Fruit fly (Drosophila melanogaster) whole organism, embryonic: ENCODE results near the gene CG16985.
A peak's percentile ranks its signal among the peaks of the same experiment; 100 is the strongest.

Experiments used
- Asciz ChIP-seq: fragments of 200-800 bp; sonication (Bioruptor generic); optimal IDR thresholded peaks from 2 replicates; lab custom pipeline; 2017; ENCODE audit warnings: missing biosample characterization, mild to moderate bottlenecking, missing genetic modification characterization, missing genetic modification reagents
- Awh ChIP-seq: fragments of 200-800 bp; sonication (Bioruptor generic); IDR thresholded peaks from 2 replicates; pipeline ENCODE4, ENCODE4 v1.3.6; 2022; ENCODE audit warnings: missing biosample characterization, missing genetic modification characterization
- BEAF-32 ChIP-seq: fragments of 200-800 bp; sonication (Bioruptor generic); optimal IDR thresholded peaks from 3 replicates; lab custom pipeline; 2017; ENCODE audit warnings: missing biosample characterization, missing genetic modification characterization, mild to moderate bottlenecking, moderate library complexity, missing genetic modification reagents
- Bteb2 ChIP-seq: fragments of 200-800 bp; sonication (Bioruptor generic); optimal IDR thresholded peaks from 2 replicates; lab custom pipeline; 2016; ENCODE audit warnings: missing biosample characterization, missing genetic modification characterization
- CG11696 ChIP-seq: fragments of 200-800 bp; sonication (Bioruptor generic); IDR thresholded peaks from 2 replicates; pipeline ENCODE4 v1.3.6; 2022; ENCODE audit warnings: missing biosample characterization, missing genetic modification characterization
- CG13624 ChIP-seq: fragments of 200-800 bp; sonication (Bioruptor generic); optimal IDR thresholded peaks from 2 replicates; lab custom pipeline; 2016; ENCODE audit warnings: missing biosample characterization, missing genetic modification characterization
- CG13894 ChIP-seq: fragments of 200-800 bp; sonication (Bioruptor generic); optimal IDR thresholded peaks from 3 replicates; lab custom pipeline; 2018; ENCODE audit warnings: missing biosample characterization, mild to moderate bottlenecking, missing genetic modification characterization, moderate library complexity
- CG14667 ChIP-seq: fragments of 200-800 bp; sonication (Bioruptor generic); IDR thresholded peaks from 2 replicates; pipeline ENCODE4 v1.3.6; 2022; ENCODE audit warnings: missing biosample characterization, missing genetic modification characterization
- CG16863 ChIP-seq: fragments of 200-800 bp; sonication (Bioruptor generic); optimal IDR thresholded peaks from 3 replicates; lab custom pipeline; 2016; ENCODE audit warnings: missing biosample characterization, missing genetic modification characterization
- CG17328 ChIP-seq: fragments of 200-800 bp; sonication (Bioruptor generic); IDR thresholded peaks from 2 replicates; pipeline ENCODE4 v1.3.6; 2022; ENCODE audit warnings: missing biosample characterization, missing genetic modification characterization
- CG17912 ChIP-seq: fragments of 200-800 bp; sonication (Bioruptor generic); optimal IDR thresholded peaks from 2 replicates; lab custom pipeline; 2018; ENCODE audit warnings: missing biosample characterization, mild to moderate bottlenecking, missing genetic modification characterization
- CG1792 ChIP-seq: fragments of 200-800 bp; sonication (Bioruptor generic); optimal IDR thresholded peaks from 2 replicates; lab custom pipeline; 2016; ENCODE audit warnings: missing biosample characterization, missing genetic modification characterization
- CG18262 ChIP-seq: fragments of 200-800 bp; optimal IDR thresholded peaks from 3 replicates; lab custom pipeline; 2019; ENCODE audit warnings: missing biosample characterization, mild to moderate bottlenecking, missing genetic modification characterization, moderate library complexity
- CG1832 ChIP-seq: fragments of 200-800 bp; sonication (Bioruptor generic); optimal IDR thresholded peaks from 2 replicates; lab custom pipeline; 2017; ENCODE audit warnings: missing biosample characterization, mild to moderate bottlenecking, missing genetic modification characterization, inconsistent platforms
- CG30020 ChIP-seq: fragments of 200-800 bp; optimal IDR thresholded peaks from 2 replicates; lab custom pipeline; 2019; ENCODE audit warnings: missing biosample characterization, mild to moderate bottlenecking, missing genetic modification characterization, moderate library complexity
- CG33557 ChIP-seq: fragments of 200-800 bp; sonication (Bioruptor generic); optimal IDR thresholded peaks from 2 replicates; lab custom pipeline; 2019; ENCODE audit warnings: missing biosample characterization, mild to moderate bottlenecking, missing genetic modification characterization, moderate library complexity
- CG4282 ChIP-seq: fragments of 200-800 bp; sonication (Bioruptor generic); optimal IDR thresholded peaks from 2 replicates; lab custom pipeline; 2016; ENCODE audit warnings: missing biosample characterization, missing genetic modification characterization
- CG7928 ChIP-seq: fragments of 200-800 bp; sonication (Bioruptor generic); optimal IDR thresholded peaks from 2 replicates; lab custom pipeline; 2017; ENCODE audit warnings: missing biosample characterization, mild to moderate bottlenecking, missing genetic modification characterization
- CG7963 ChIP-seq: fragments of 200-800 bp; sonication (Bioruptor generic); IDR thresholded peaks from 3 replicates; pipeline ENCODE4 v1.3.6; 2022; ENCODE audit warnings: missing biosample characterization, missing genetic modification characterization; ENCODE audit not compliant: partially characterized antibody
- CG9215 ChIP-seq: fragments of 200-800 bp; sonication (Bioruptor generic); IDR thresholded peaks from 2 replicates; pipeline ENCODE4 v1.3.6; 2022; ENCODE audit warnings: missing biosample characterization, missing genetic modification characterization
- CG9817 ChIP-seq: fragments of 200-800 bp; sonication (Bioruptor generic); optimal IDR thresholded peaks from 2 replicates; lab custom pipeline; 2018; ENCODE audit warnings: missing biosample characterization, mild to moderate bottlenecking, missing genetic modification characterization, moderate library complexity
- Camta ChIP-seq: fragments of 200-800 bp; sonication (Bioruptor generic); optimal IDR thresholded peaks from 2 replicates; lab custom pipeline; 2016; ENCODE audit warnings: missing biosample characterization, missing genetic modification characterization
- Chrac-16 ChIP-seq: fragments of 200-800 bp; sonication (Bioruptor generic); optimal IDR thresholded peaks from 3 replicates; lab custom pipeline; 2016; ENCODE audit warnings: missing biosample characterization, missing genetic modification characterization
- Deaf1 ChIP-seq: fragments of 200-800 bp; optimal IDR thresholded peaks from 3 replicates; lab custom pipeline; 2019; ENCODE audit warnings: missing biosample characterization, mild to moderate bottlenecking, missing genetic modification characterization, moderate library complexity
- Dip2 ChIP-seq: fragments of 200-800 bp; sonication (Bioruptor generic); IDR thresholded peaks from 2 replicates; pipeline ENCODE4 v1.3.6; 2022; ENCODE audit warnings: missing biosample characterization, missing genetic modification characterization
- Dip3 ChIP-seq: fragments of 200-800 bp; sonication (Bioruptor generic); optimal IDR thresholded peaks from 3 replicates; lab custom pipeline; 2016; ENCODE audit warnings: missing biosample characterization, missing genetic modification characterization
- Doc2 ChIP-seq: fragments of 200-800 bp; sonication (Bioruptor generic); IDR thresholded peaks from 2 replicates; pipeline ENCODE4 v1.3.6; 2022; ENCODE audit warnings: missing biosample characterization, missing genetic modification characterization
- H15 ChIP-seq: fragments of 200-800 bp; sonication (Bioruptor generic); IDR thresholded peaks from 3 replicates; pipeline ENCODE4 v1.3.6; 2022; ENCODE audit warnings: missing biosample characterization, missing genetic modification characterization
- H2.0 ChIP-seq: fragments of 200-800 bp; sonication (Bioruptor generic); IDR thresholded peaks from 2 replicates; pipeline ENCODE4 v1.3.6; 2022; ENCODE audit warnings: missing biosample characterization, missing genetic modification characterization
- HLH54F ChIP-seq: fragments of 200-800 bp; sonication (Bioruptor generic); optimal IDR thresholded peaks from 3 replicates; lab custom pipeline; 2016; ENCODE audit warnings: missing biosample characterization, missing genetic modification characterization
- HLHmδ ChIP-seq: fragments of 200-800 bp; sonication (Bioruptor generic); optimal IDR thresholded peaks from 2 replicates; lab custom pipeline; 2018; ENCODE audit warnings: missing biosample characterization, mild to moderate bottlenecking, missing genetic modification characterization, moderate library complexity
- NK7.1 ChIP-seq: fragments of 200-800 bp; sonication (Bioruptor generic); optimal IDR thresholded peaks from 3 replicates; lab custom pipeline; 2016; ENCODE audit warnings: missing biosample characterization, missing genetic modification characterization
- Optix ChIP-seq: fragments of 200-800 bp; sonication (Bioruptor generic); IDR thresholded peaks from 3 replicates; pipeline ENCODE4 v1.3.6; 2022; ENCODE audit warnings: missing biosample characterization, missing genetic modification characterization
- ac ChIP-seq: fragments of 200-800 bp; sonication (Bioruptor generic); optimal IDR thresholded peaks from 3 replicates; lab custom pipeline; 2017; ENCODE audit warnings: missing biosample characterization, mild to moderate bottlenecking, missing genetic modification characterization
- bab2 ChIP-seq: fragments of 200-800 bp; sonication (Bioruptor generic); optimal IDR thresholded peaks from 2 replicates; lab custom pipeline; 2016; ENCODE audit warnings: missing biosample characterization, missing genetic modification characterization
- cg ChIP-seq: fragments of 200-800 bp; sonication (Bioruptor generic); optimal IDR thresholded peaks from 3 replicates; lab custom pipeline; 2019; ENCODE audit warnings: missing biosample characterization, mild to moderate bottlenecking, missing genetic modification characterization, moderate library complexity
- ems ChIP-seq: fragments of 200-800 bp; sonication (Bioruptor generic); optimal IDR thresholded peaks from 3 replicates; lab custom pipeline; 2016; ENCODE audit warnings: missing biosample characterization, missing genetic modification characterization
- eve ChIP-seq, 2 experiments: fragments of >200 bp; optimal IDR thresholded peaks; 2 replicates each; lab custom pipeline; 2017; ENCODE audit warnings: missing biosample characterization in 2 of 2, missing genetic modification characterization in 2 of 2
- gce ChIP-seq: fragments of 200-800 bp; sonication (Bioruptor generic); IDR thresholded peaks from 3 replicates; pipeline ENCODE4 v1.3.6; 2022; ENCODE audit warnings: missing biosample characterization, missing genetic modification characterization
- grau ChIP-seq: fragments of 200-800 bp; optimal IDR thresholded peaks from 3 replicates; lab custom pipeline; 2019; ENCODE audit warnings: missing biosample characterization, mild to moderate bottlenecking, missing genetic modification characterization, moderate library complexity
- inv ChIP-seq: fragments of 200-800 bp; sonication (Bioruptor generic); IDR thresholded peaks from 2 replicates; pipeline ENCODE4 v1.3.6; 2022; ENCODE audit warnings: missing biosample characterization, missing genetic modification characterization; ENCODE audit not compliant: partially characterized antibody
- jing ChIP-seq: fragments of 200-800 bp; sonication (Bioruptor generic); optimal IDR thresholded peaks from 2 replicates; lab custom pipeline; 2018; ENCODE audit warnings: missing biosample characterization, mild to moderate bottlenecking, missing genetic modification characterization
- jumu ChIP-seq: fragments of 200-800 bp; sonication (Bioruptor generic); optimal IDR thresholded peaks from 3 replicates; lab custom pipeline; 2016; ENCODE audit warnings: missing biosample characterization, missing genetic modification characterization
- kah ChIP-seq: fragments of 200-800 bp; sonication (Bioruptor generic); optimal IDR thresholded peaks from 2 replicates; lab custom pipeline; 2018; ENCODE audit warnings: missing biosample characterization, mild to moderate bottlenecking, missing genetic modification characterization
- run ChIP-seq: fragments of 200-800 bp; sonication (Bioruptor generic); optimal IDR thresholded peaks from 3 replicates; lab custom pipeline; 2018; ENCODE audit warnings: missing biosample characterization, mild to moderate bottlenecking, missing genetic modification characterization
- sc ChIP-seq, 3 experiments: fragments of >200 bp in 2 of 3; fragments of 200-800 bp in 1 of 3; sonication (Bioruptor generic) in 1 of 3; optimal IDR thresholded peaks; 2 replicates in 2 of 3; 3 replicates in 1 of 3; lab custom pipeline; 2017; ENCODE audit warnings: mild to moderate bottlenecking in 1 of 3, missing biosample characterization in 1 of 3, missing genetic modification characterization in 1 of 3, missing genetic modification reagents in 1 of 3
- shn ChIP-seq: fragments of 200-800 bp; sonication (Bioruptor generic); optimal IDR thresholded peaks from 3 replicates; lab custom pipeline; 2016; ENCODE audit warnings: missing biosample characterization, missing genetic modification characterization
- twi ChIP-seq: fragments of 200-800 bp; optimal IDR thresholded peaks from 2 replicates; lab custom pipeline; 2019; ENCODE audit warnings: missing biosample characterization, mild to moderate bottlenecking, missing genetic modification characterization, moderate library complexity
- unc-4 ChIP-seq: fragments of 200-800 bp; sonication (Bioruptor generic); IDR thresholded peaks from 2 replicates; pipeline ENCODE4 v1.3.6; 2022; ENCODE audit warnings: missing biosample characterization, missing genetic modification characterization; ENCODE audit not compliant: partially characterized antibody
- vvl ChIP-seq: fragments of 200-800 bp; sonication (Bioruptor generic); IDR thresholded peaks from 2 replicates; pipeline ENCODE4 v1.3.6; 2022; ENCODE audit warnings: missing biosample characterization, missing genetic modification characterization
- zfh2 ChIP-seq: fragments of 200-800 bp; sonication (Bioruptor generic); optimal IDR thresholded peaks from 2 replicates; lab custom pipeline; 2016; ENCODE audit warnings: missing biosample characterization, missing genetic modification characterization

The CG16985 gene

DNA sequence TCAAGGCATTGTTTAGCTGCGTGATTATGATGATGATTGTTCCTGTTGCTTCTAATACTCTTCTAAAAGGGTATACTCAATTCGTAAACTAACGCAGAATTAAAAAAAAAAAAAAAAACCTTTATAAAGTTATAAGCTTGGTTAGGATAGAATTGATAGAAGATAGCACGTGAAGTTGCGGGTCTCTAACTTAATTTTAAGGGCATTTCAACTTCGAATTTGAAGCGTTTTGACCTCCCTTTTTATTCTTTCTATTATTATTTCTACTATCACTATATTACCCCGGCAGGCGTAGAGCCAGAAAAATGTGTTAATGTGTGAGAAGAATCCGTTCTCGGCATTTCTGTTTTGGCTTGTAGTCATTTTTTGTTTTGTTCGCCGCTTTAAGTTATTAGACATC is 20.4 kb upstream of the CG16985 start (continued):
- TF ChIP-seq CG7928 (no peak), H15 (peak; percentile 47; the same call in 1 of the 3 replicates), Camta (GFP tag; lab: Kevin White, UChicago) (peak; percentile 55), eve (GFP tag; optimal IDR thresholded peaks at IDR 0.05; lab: Kevin White, UChicago) (peak in 1 of 2 experiments; percentile 55), run (tag; lab: Kevin White, UChicago) (no peak), shn (no peak), jumu (no peak), BEAF-32 (GFP tag; lab: Kevin White, UChicago) (no peak), CG1792 (no peak), jing (GFP tag; lab: Kevin White, UChicago) (no peak), Dip3 (peak; percentile 25), unc-4 (GFP tag; lab: Robert Waterston, UW) (no peak), CG11696 (no peak), CG13624 (peak; percentile 46), CG9215 (peak; percentile 8; the same call in 1 of the 2 replicates), Optix (GFP tag; lab: Robert Waterston, UW) (peak; percentile 52; the same call in 1 of the 3 replicates), CG17912 (no peak), Bteb2 (peak; percentile 58), Chrac-16 (GFP tag; lab: Kevin White, UChicago) (peak; percentile 56), CG7963 (GFP tag; lab: Robert Waterston, UW) (no peak), CG17328 (peak; percentile 74), Deaf1 (tag; lab: Kevin White, UChicago) (peak; percentile 31), CG14667 (GFP tag; lab: Robert Waterston, UW) (peak; percentile 47), ac (no peak), HLH54F (GFP tag; lab: Kevin White, UChicago) (no peak), kah (GFP tag; lab: Kevin White, UChicago) (no peak), CG1832 (GFP tag; lab: Kevin White, UChicago) (no peak), grau (tag; lab: Kevin White, UChicago) (peak; percentile 74), ems (peak; percentile 48), CG18262 (tag; lab: Kevin White, UChicago) (peak; percentile 79), CG13894 (tag; lab: Kevin White, UChicago) (peak; percentile 23), Asciz (GFP tag; lab: Kevin White, UChicago) (peak; percentile 61), zfh2 (GFP tag; lab: Kevin White, UChicago) (peak; percentile 29), Awh (GFP tag; lab: Robert Waterston, UW) (no peak), CG16863 (GFP tag; lab: Kevin White, UChicago) (peak; percentile 40), NK7.1 (GFP tag; lab: Kevin White, UChicago) (no peak), CG33557 (GFP tag; lab: Kevin White, UChicago) (peak; percentile 65), H2.0 (GFP tag; lab: Robert Waterston, UW) (peak; percentile 65), cg (GFP tag; lab: Kevin White, UChicago) (no peak), CG30020 (tag; lab: Kevin White, UChicago) (peak; percentile 10), Doc2 (GFP tag; lab: Robert Waterston, UW) (no peak), twi (peak; percentile 46), vvl (GFP tag; lab: Robert Waterston, UW) (peak; percentile 83), CG9817 (peak; percentile 61), sc (optimal IDR thresholded peaks at IDR 0.05; lab: Kevin White, UChicago) (no peak), sc (GFP tag; optimal IDR thresholded peaks at IDR 0.05; lab: Kevin White, UChicago) (peak; percentile 54), bab2 (peak; percentile 55), Dip2 (GFP tag; lab: Robert Waterston, UW) (no peak), gce (0 out of 3 replicates have a peak, but pooled peaks have one; percentile 52), CG4282 (GFP tag; lab: Kevin White, UChicago) (no peak), HLHmδ (GFP tag; lab: Kevin White, UChicago) (no peak), inv (GFP tag; lab: Robert Waterston, UW) (no peak)
